Worm (Caenorhabditis elegans) whole organism, mixed stage, embryonic: Measurements from ENCODE around the gene hot-6.

Experiments
- snpc-4 ChIP-seq: fragments of 150-350 bp; optimal IDR thresholded peaks from 2 replicates; lab custom pipeline; 2014; ENCODE audit warnings: missing biosample characterization, missing genetic modification characterization
- sptf-1 ChIP-seq: sonication (generic microtip); optimal IDR thresholded peaks from 2 replicates; lab custom pipeline; 2017; ENCODE audit warnings: mild to moderate bottlenecking, missing genetic modification characterization, moderate library complexity, missing compliant biosample characterization
- unc-120 ChIP-seq: sonication (generic microtip); optimal IDR thresholded peaks from 2 replicates; lab custom pipeline; 2017; ENCODE audit warnings: missing genetic modification characterization, missing compliant biosample characterization; ENCODE audit not compliant: poor library complexity, severe bottlenecking
- unc-62 ChIP-seq: fragments of 150-350 bp; optimal IDR thresholded peaks from 2 replicates; lab custom pipeline; 2014; ENCODE audit warnings: missing biosample characterization, missing genetic modification reagents, missing genetic modification characterization
- zip-8 ChIP-seq: fragments of 150-350 bp; optimal IDR thresholded peaks from 2 replicates; lab custom pipeline; 2014; ENCODE audit warnings: missing biosample characterization, missing genetic modification characterization

DNA sequence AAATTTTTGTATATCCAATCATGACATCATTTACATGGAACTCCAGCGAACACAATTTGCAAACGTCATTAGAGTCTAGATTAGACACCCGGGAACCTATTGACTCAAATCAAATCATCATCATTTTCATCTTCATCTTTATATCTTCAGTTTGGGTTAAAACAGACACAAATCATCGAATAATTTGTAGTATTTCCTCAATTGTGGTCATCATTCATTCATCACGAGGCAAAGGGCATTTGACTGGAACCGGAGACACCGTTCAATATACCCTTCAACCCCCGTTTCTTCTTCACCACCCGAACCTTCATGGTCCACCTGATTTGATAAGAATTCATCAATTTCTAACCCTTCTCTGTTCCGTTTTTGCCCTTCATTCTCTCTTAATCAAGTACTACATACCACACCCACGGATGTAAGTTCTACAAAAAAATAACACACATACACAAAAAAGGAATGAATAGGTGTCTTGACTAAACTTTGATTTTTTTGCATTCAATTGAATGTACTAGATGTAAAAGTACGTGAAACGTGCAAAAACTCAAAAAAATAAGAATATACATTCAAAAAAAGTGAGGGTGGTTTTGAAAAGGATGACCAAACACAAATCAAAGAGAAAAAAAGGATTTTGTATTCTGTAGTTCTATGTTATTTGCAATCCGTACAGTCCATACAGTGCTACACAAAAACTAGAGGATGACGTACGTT lies 5.7 kb downstream of the hot-6 start:
- TF ChIP-seq sptf-1 (tag; lab: Kevin White, UChicago), result no peak
- no peak for TF ChIP-seq snpc-4 (tag; lab: Kevin White, UChicago)
- TF ChIP-seq unc-62 (GFP tag; lab: Kevin White, UChicago), result no peak
- TF ChIP-seq unc-120 (tag; lab: Kevin White, UChicago), result no peak
- TF ChIP-seq zip-8, result no peak
